Worm (Caenorhabditis elegans): Measurements from ENCODE around the gene sucl-1.
A peak's percentile ranks its signal among the peaks of the same experiment; 100 is the strongest.

The sucl-1 gene

ce11 chrX:14759549-14759948 lies 5.7 kb downstream of the sucl-1 start:
- TF ChIP-seq nhr-237 (tag; optimal IDR thresholded peaks at IDR 0.05) = no peak
- peak; percentile 59 for TF ChIP-seq zip-8 (tag; optimal IDR thresholded peaks at IDR 0.05)
- TF ChIP-seq nhr-2 (tag; optimal IDR thresholded peaks at IDR 0.05) = peak; percentile 53

DNA sequence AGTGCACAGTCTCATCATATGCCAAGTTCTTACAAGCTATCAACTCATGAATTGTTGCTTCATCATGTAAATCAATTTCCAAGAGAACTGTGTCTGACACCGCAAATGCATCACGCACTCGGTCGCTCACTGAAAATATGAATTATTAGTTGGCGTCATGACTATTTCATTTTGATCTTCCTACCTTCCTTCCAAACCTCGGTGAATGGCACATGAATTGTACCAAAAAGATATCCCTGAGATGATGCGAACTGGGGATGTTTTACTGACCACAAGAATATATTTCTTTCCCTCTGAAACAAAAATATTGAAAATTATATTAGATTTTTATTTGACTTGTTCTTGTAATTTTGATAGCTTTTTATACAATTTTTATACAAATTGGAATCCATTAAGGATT lies 6.3 kb downstream of the sucl-1 start:
- TF ChIP-seq ces-1 (GFP tag; optimal IDR thresholded peaks at IDR 0.05) (no peak), pha-4 (tag; optimal IDR thresholded peaks at IDR 0.05) (no peak), mep-1 (tag; optimal IDR thresholded peaks at IDR 0.05) (no peak), unc-39 (tag; optimal IDR thresholded peaks at IDR 0.05) (no peak), ceh-39 (tag; optimal IDR thresholded peaks at IDR 0.05) (no peak), lin-13 (tag; optimal IDR thresholded peaks at IDR 0.05) (no peak), nhr-28 (tag; optimal IDR thresholded peaks at IDR 0.05) (no peak), nhr-2 (tag; optimal IDR thresholded peaks at IDR 0.05) (no peak), M03D4.4 (tag; optimal IDR thresholded peaks at IDR 0.05) (no peak), ham-2 (GFP tag; optimal IDR thresholded peaks at IDR 0.05) (no peak), hlh-1 (tag; optimal IDR thresholded peaks at IDR 0.05) (no peak), elt-3 (tag; optimal IDR thresholded peaks at IDR 0.05) (no peak), unc-62 (GFP tag; optimal IDR thresholded peaks at IDR 0.05) (no peak), lin-32 (GFP tag; optimal IDR thresholded peaks at IDR 0.05) (no peak), drap-1 (GFP tag; optimal IDR thresholded peaks at IDR 0.05) (no peak), snpc-4 (tag; optimal IDR thresholded peaks at IDR 0.05) (no peak), nhr-12 (tag; optimal IDR thresholded peaks at IDR 0.05) (no peak), nhr-237 (tag; optimal IDR thresholded peaks at IDR 0.05) (no peak), sem-2 (GFP tag; optimal IDR thresholded peaks at IDR 0.05) (no peak), ceh-43 (GFP tag; optimal IDR thresholded peaks at IDR 0.05) (no peak)

DNA sequence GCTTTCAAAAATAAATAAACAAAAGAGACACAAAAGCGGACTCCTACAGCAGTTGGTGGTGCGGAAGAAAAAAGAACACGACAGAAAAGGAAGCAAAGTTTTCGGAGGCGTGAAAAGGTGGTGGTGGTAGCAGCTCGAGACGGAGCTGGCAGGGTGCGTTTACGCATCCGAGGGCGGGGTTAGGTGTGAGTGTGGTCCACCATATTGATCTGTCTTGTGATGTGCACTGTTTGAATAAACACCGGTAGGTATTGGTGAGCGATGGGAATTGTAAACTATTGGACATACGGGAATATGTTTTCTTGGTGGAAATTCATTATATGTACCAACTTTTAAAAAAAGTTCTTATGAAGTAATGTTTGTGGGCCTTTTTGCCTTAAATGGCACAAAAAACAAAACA lies 7.2 kb downstream of the sucl-1 start, which contains the start of gene C05G5.5:
TSS of gene C05G5.5 (minus strand) at position 101 of the 400 bp plus-strand sequence.
- peak; percentile 2 for TF ChIP-seq mls-2 (tag; optimal IDR thresholded peaks at IDR 0.05)
- no peak for TF ChIP-seq lin-32 (GFP tag; optimal IDR thresholded peaks at IDR 0.05)

- no peak for TF ChIP-seq nhr-2 (tag; optimal IDR thresholded peaks at IDR 0.05)
- TF ChIP-seq tbx-8 (GFP tag; optimal IDR thresholded peaks at IDR 0.05) = no peak
- TF ChIP-seq pha-4 (tag; optimal IDR thresholded peaks at IDR 0.05) = no peak
- no peak for TF ChIP-seq lsy-2 (tag; optimal IDR thresholded peaks at IDR 0.05)
- no peak for TF ChIP-seq unc-39 (tag; optimal IDR thresholded peaks at IDR 0.05)
- TF ChIP-seq lin-13 (tag; optimal IDR thresholded peaks at IDR 0.05) = no peak
- no peak for TF ChIP-seq elt-1 (tag; optimal IDR thresholded peaks at IDR 0.05; ENCODE audit: borderline replicate concordance, insufficient read depth)
- no peak for TF ChIP-seq nhr-12 (tag; optimal IDR thresholded peaks at IDR 0.05)
- TF ChIP-seq ces-1 (GFP tag; optimal IDR thresholded peaks at IDR 0.05) = no peak
Observed at ce11 chrX:14767813-14768212, 14.0 kb downstream of the sucl-1 start.

ce11 chrX:14768989-14769388 lies 15.2 kb downstream of the sucl-1 start:
- TF ChIP-seq zip-8 (tag; optimal IDR thresholded peaks at IDR 0.05) (no peak), ceh-39 (tag; optimal IDR thresholded peaks at IDR 0.05) (no peak), nhr-76 (tag; optimal IDR thresholded peaks at IDR 0.05) (no peak), cnd-1 (tag; optimal IDR thresholded peaks at IDR 0.05) (no peak), mep-1 (tag; optimal IDR thresholded peaks at IDR 0.05) (no peak), sptf-1 (tag; optimal IDR thresholded peaks at IDR 0.05) (no peak), M03D4.4 (tag; optimal IDR thresholded peaks at IDR 0.05) (no peak), hlh-1 (tag; optimal IDR thresholded peaks at IDR 0.05) (no peak), unc-120 (tag; optimal IDR thresholded peaks at IDR 0.05; ENCODE audit: poor library complexity, severe bottlenecking) (no peak), ham-2 (GFP tag; optimal IDR thresholded peaks at IDR 0.05) (no peak)

DNA sequence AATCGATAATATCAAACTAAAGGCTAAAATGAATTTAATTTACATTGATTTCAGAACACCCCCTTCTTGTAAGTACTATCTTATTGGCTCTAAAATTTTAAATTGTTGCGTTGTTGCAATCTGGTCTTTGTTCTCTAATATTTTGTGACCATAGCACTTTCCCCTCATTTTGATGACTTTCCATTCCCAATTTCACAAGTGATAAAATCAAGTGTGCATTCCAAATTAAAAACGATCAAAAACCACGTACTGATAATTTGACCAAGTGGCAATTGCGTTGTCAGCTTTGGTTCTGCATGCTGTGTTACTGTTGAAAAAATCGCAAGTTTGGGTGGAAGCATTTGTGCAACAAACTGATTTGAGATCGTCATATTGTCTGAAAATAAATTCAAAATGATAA lies 16.5 kb downstream of the sucl-1 start:
- no peak for TF ChIP-seq mab-5 (tag; optimal IDR thresholded peaks at IDR 0.05)
- no peak for TF ChIP-seq flh-1 (GFP tag; optimal IDR thresholded peaks at IDR 0.05)
- TF ChIP-seq lin-13 (tag; optimal IDR thresholded peaks at IDR 0.05) = no peak
- no peak for TF ChIP-seq bed-3 (GFP tag; optimal IDR thresholded peaks at IDR 0.05)
- no peak for TF ChIP-seq lin-32 (GFP tag; optimal IDR thresholded peaks at IDR 0.05)
- no peak for TF ChIP-seq sptf-1 (tag; optimal IDR thresholded peaks at IDR 0.05)
- TF ChIP-seq mep-1 (tag; optimal IDR thresholded peaks at IDR 0.05) = no peak
